Worm (Caenorhabditis elegans) whole organism, L4 larva: ENCODE data around the gene C47G2.4.

Experiments
- ZK546.5 ChIP-seq, 2 experiments: sonication (generic microtip); optimal IDR thresholded peaks; 2 replicates each; lab custom pipeline; 2017; ENCODE audit warnings: missing biosample characterization in 2 of 2, missing genetic modification characterization in 2 of 2
- dmd-6 ChIP-seq: fragments of 200-800 bp; sonication (Bioruptor generic); IDR thresholded peaks from 2 replicates; pipeline ENCODE4 v1.3.6; 2022; ENCODE audit warnings: missing genetic modification reagents, missing genetic modification characterization, missing compliant biosample characterization
- dpl-1 ChIP-seq: fragments of 150-350 bp; optimal IDR thresholded peaks from 2 replicates; lab custom pipeline; 2014; ENCODE audit warnings: missing biosample characterization, missing genetic modification reagents, missing genetic modification characterization
- fkh-10 ChIP-seq: fragments of 150-350 bp; optimal IDR thresholded peaks from 2 replicates; lab custom pipeline; 2014; ENCODE audit warnings: missing biosample characterization, missing genetic modification reagents, missing genetic modification characterization
- mep-1 ChIP-seq: fragments of 150-350 bp; sonication (generic microtip); optimal IDR thresholded peaks from 3 replicates; lab custom pipeline; 2014; ENCODE audit warnings: missing biosample characterization, missing genetic modification characterization
- pha-4 ChIP-seq, 2 experiments: fragments of 150-350 bp in 1 of 2; fragments of 200-800 bp in 1 of 2; sonication (Bioruptor generic) in 1 of 2; IDR thresholded peaks in 1 of 2; optimal IDR thresholded peaks in 1 of 2; 2 replicates each; pipeline versions ENCODE4 v1.3.6 to Lab custom; 2014 to 2022; ENCODE audit warnings: missing genetic modification characterization in 2 of 2, missing genetic modification reagents in 2 of 2, missing biosample characterization in 1 of 2, missing compliant biosample characterization in 1 of 2

ce11 chrII:11240963-11241362, 52.4 kb downstream of the C47G2.4 start:
- TF ChIP-seq dmd-6 (GFP tag; lab: Robert Waterston, UW) (no peak), ZK546.5 (tag; optimal IDR thresholded peaks at IDR 0.05; lab: Kevin White, UChicago) (no peak), fkh-10 (no peak), pha-4 (GFP tag; IDR thresholded peaks at IDR 0.05; lab: Robert Waterston, UW) (no peak), pha-4 (tag; optimal IDR thresholded peaks at IDR 0.05; lab: Kevin White, UChicago) (no peak), mep-1 (no peak), dpl-1 (GFP tag; lab: Kevin White, UChicago) (no peak)
